Worm (Caenorhabditis elegans): ENCODE measurements around the gene K02E11.3.

The K02E11.3 gene

DNA sequence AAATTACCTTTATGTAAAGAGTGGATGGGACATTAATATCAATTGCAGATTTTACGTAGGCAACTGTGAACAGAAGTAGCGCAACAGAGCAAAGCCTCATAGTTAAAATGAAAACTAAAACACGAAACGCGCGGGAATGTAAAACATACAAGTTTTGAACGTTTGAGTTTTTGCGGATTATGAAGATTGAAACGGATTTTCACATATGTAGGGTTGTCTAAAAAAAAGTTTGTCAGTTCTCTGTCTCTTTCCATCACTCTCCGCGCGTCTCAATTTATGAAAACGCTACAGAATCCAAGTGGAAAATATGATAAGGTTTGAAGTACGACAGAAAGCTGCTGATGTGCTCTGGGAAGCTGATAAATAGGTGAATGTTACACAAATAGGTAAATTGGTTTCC lies at the start of gene K02E11.3:
Gene K02E11.3, minus strand, starts transcription at position 101 of the 400 bp plus-strand sequence.
- TF ChIP-seq pat-9 (tag; optimal IDR thresholded peaks at IDR 0.05) = no peak
- no peak for TF ChIP-seq mec-3 (tag; optimal IDR thresholded peaks at IDR 0.05; ENCODE audit: borderline replicate concordance)
- TF ChIP-seq ttx-3 (tag; optimal IDR thresholded peaks at IDR 0.05) = no peak
- no peak for TF ChIP-seq ceh-45 (GFP tag; IDR thresholded peaks at IDR 0.05)
- no peak for TF ChIP-seq ceh-9 (tag; optimal IDR thresholded peaks at IDR 0.05)
- TF ChIP-seq dve-1 (tag; optimal IDR thresholded peaks at IDR 0.05) = no peak
- TF ChIP-seq ztf-16 (tag; optimal IDR thresholded peaks at IDR 0.05) = no peak
- TF ChIP-seq ref-2 (tag; optimal IDR thresholded peaks at IDR 0.05) = no peak
- TF ChIP-seq ahr-1 (tag; optimal IDR thresholded peaks at IDR 0.05) = no peak
- no peak for TF ChIP-seq hlh-13 (GFP tag; optimal IDR thresholded peaks at IDR 0.05)
- TF ChIP-seq nfya-1 (tag; optimal IDR thresholded peaks at IDR 0.05) = no peak

ce11 chrV:14294396-14294795 lies 47.7 kb upstream of the K02E11.3 start, which contains the start of gene F14D7.9:
F14D7.9 (plus strand) TSS chrV:14294696.
- TF ChIP-seq nhr-11 (tag; optimal IDR thresholded peaks at IDR 0.05) (no peak), ceh-31 (tag; optimal IDR thresholded peaks at IDR 0.05) (no peak), madf-2 (tag; optimal IDR thresholded peaks at IDR 0.05) (no peak), Y22D7AL.16 (tag; optimal IDR thresholded peaks at IDR 0.05) (no peak), F13H6.1 (tag; optimal IDR thresholded peaks at IDR 0.05) (no peak), lim-6 (tag; optimal IDR thresholded peaks at IDR 0.05) (no peak), ceh-48 (tag; optimal IDR thresholded peaks at IDR 0.05) (no peak), unc-3 (GFP tag; conservative IDR thresholded peaks at IDR 0.05) (no peak), unc-3 (tag; optimal IDR thresholded peaks at IDR 0.05) (no peak), T23F11.4 (GFP tag; optimal IDR thresholded peaks at IDR 0.05) (no peak), zip-5 (tag; optimal IDR thresholded peaks at IDR 0.05) (no peak), rnt-1 (tag; optimal IDR thresholded peaks at IDR 0.05) (no peak)

DNA sequence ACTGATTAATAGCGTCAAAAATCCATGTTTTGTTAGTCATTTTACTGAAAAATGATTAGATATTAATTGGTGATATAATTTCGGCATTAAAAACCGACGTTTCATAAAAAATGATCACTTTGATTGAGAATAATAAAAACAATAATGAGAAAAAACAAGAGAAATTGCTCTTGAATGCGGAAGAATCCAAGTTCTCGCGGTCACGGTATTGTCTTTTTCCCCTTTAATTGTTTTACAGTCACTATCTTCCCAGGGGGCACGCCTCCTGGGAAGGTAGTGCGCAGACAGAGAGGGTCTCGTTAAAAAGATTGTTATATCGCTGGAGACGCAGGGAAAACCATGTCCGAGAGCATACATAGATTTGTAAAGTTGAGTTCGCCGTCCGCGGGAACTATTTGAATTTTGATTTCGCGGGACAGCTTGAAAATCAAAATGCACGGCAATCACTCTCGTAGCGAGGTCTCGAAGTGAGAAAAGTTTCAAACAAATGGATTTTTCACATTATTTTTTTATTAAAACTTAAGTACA lies 47.1 kb upstream of the K02E11.3 start, which contains the start of gene F14D7.2:
Gene F14D7.2, minus strand, starts transcription at position 51 of the 528 bp plus-strand sequence.
- no peak for TF ChIP-seq lim-6 (tag; optimal IDR thresholded peaks at IDR 0.05)
- no peak for TF ChIP-seq pha-4 (tag; optimal IDR thresholded peaks at IDR 0.05)
- no peak for TF ChIP-seq zip-5 (tag; optimal IDR thresholded peaks at IDR 0.05)

DNA sequence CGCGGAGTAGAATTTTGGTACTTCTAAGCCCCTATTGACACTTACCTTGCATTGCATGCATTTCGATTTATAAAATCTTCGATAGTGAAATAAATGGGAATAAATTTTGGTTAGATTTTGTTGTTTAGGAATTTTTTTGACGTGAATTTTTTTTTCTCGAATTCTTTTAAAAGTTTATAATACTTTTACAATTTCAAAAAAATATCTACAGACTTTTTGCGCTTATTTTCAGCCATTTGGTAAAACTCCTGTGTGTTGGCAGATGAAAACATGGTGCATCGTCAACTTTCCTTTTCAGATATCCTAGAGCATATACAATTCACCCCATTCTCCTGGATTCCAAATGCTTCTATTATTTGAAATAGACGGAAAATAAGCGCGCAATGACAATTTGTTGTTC lies 44.0 kb upstream of the K02E11.3 start, which contains the start of gene F14D7.18:
Gene F14D7.18, minus strand, starts transcription at position 101 of the 400 bp plus-strand sequence.
- TF ChIP-seq pha-2 (tag; optimal IDR thresholded peaks at IDR 0.05) (no peak), odd-2 (tag; optimal IDR thresholded peaks at IDR 0.05) (no peak), ama-1 (optimal IDR thresholded peaks at IDR 0.05) (no peak), fkh-6 (tag; optimal IDR thresholded peaks at IDR 0.05) (no peak), zip-5 (tag; optimal IDR thresholded peaks at IDR 0.05) (no peak), pag-3 (tag; optimal IDR thresholded peaks at IDR 0.05; ENCODE audit: borderline replicate concordance) (no peak), hlh-15 (tag; optimal IDR thresholded peaks at IDR 0.05) (no peak), ztf-16 (tag; optimal IDR thresholded peaks at IDR 0.05) (no peak), nhr-232 (tag; optimal IDR thresholded peaks at IDR 0.05) (no peak), pqm-1 (tag; optimal IDR thresholded peaks at IDR 0.05) (no peak), ttx-3 (tag; optimal IDR thresholded peaks at IDR 0.05) (no peak), ceh-22 (tag; optimal IDR thresholded peaks at IDR 0.05) (no peak), unc-55 (GFP tag; optimal IDR thresholded peaks at IDR 0.05) (no peak), fkh-10 (GFP tag; optimal IDR thresholded peaks at IDR 0.05) (no peak), hlh-8 (tag; optimal IDR thresholded peaks at IDR 0.05) (no peak), ceh-19 (GFP tag; optimal IDR thresholded peaks at IDR 0.05) (no peak), lin-11 (tag; optimal IDR thresholded peaks at IDR 0.05) (no peak), ahr-1 (tag; optimal IDR thresholded peaks at IDR 0.05) (no peak), T23F11.4 (GFP tag; optimal IDR thresholded peaks at IDR 0.05) (no peak), unc-86 (tag; optimal IDR thresholded peaks at IDR 0.05) (no peak)

Data from whole organism, late embryonic.